Fruit fly (Drosophila melanogaster): ENCODE measurements around the gene ng3.

DNA sequence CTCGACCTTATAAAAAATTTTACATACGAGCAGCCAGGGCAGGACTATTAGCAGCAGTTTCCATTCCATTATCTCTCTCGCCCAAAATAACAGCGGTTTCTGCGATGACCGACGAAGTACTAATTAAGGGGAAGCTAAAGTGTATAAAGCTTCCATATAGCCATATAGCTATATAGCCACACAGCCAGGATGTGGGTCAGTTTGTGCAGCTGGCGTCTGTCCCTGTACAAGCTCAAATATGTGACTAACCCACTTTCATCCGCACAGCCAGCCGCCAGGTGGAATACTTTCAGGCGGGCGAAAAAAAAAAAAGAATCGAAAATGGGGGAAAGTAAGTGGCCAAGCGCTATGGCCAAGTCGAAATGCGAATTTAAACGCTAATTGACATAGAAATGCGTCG lies 2.2 kb upstream of the ng3 start, which contains the start of gene ng4:
- TF ChIP-seq bsh (GFP tag; optimal IDR thresholded peaks at IDR 0.05) (no peak), dan (GFP tag; IDR thresholded peaks at IDR 0.05) (no peak), Scr (GFP tag; IDR thresholded peaks at IDR 0.05; ENCODE audit: partially characterized antibody) (no peak), CG13296 (GFP tag; optimal IDR thresholded peaks at IDR 0.05) (no peak), inv (GFP tag; IDR thresholded peaks at IDR 0.05; ENCODE audit: partially characterized antibody) (no peak), CG8359 (GFP tag; optimal IDR thresholded peaks at IDR 0.05; ENCODE audit: borderline replicate concordance) (no peak), gcm (GFP tag; optimal IDR thresholded peaks at IDR 0.05) (no peak), grn (GFP tag; optimal IDR thresholded peaks at IDR 0.05) (no peak), Aef1 (GFP tag; IDR thresholded peaks at IDR 0.05) (no peak), CG17359 (tag; optimal IDR thresholded peaks at IDR 0.05) (no peak), Ets97D (GFP tag; optimal IDR thresholded peaks at IDR 0.05) (no peak), CG12071 (GFP tag; optimal IDR thresholded peaks at IDR 0.05) (no peak)
